Fruit fly (Drosophila melanogaster) whole organism, wandering third instar larva: ENCODE data around the gene osa.

Experiments used
- Abd-B ChIP-seq: fragments of >200 bp; optimal IDR thresholded peaks from 2 replicates; lab custom pipeline; 2017; ENCODE audit warnings: missing biosample characterization, missing genetic modification characterization
- CG9705 ChIP-seq: fragments of 200-800 bp; sonication (Bioruptor generic); optimal IDR thresholded peaks from 2 replicates; lab custom pipeline; 2018; ENCODE audit warnings: missing biosample characterization, mild to moderate bottlenecking, missing genetic modification characterization
- CrebA ChIP-seq: fragments of 200-800 bp; sonication (Bioruptor generic); optimal IDR thresholded peaks from 2 replicates; lab custom pipeline; 2016; ENCODE audit warnings: missing biosample characterization, mild to moderate bottlenecking, missing genetic modification characterization, borderline replicate concordance
- Dfd ChIP-seq: fragments of >200 bp; optimal IDR thresholded peaks from 2 replicates; lab custom pipeline; 2017; ENCODE audit warnings: missing biosample characterization, missing genetic modification characterization
- Hr83 ChIP-seq: fragments of 200-300 bp; sonication (Bioruptor generic); optimal IDR thresholded peaks from 2 replicates; lab custom pipeline; 2016; ENCODE audit warnings: missing biosample characterization, mild to moderate bottlenecking, missing genetic modification characterization, moderate library complexity; ENCODE audit not compliant: poor library complexity, severe bottlenecking
- Myc ChIP-seq: fragments of >200 bp; optimal IDR thresholded peaks from 2 replicates; lab custom pipeline; 2017
- Rel ChIP-seq, 2 experiments: fragments of 200-800 bp; sonication (Bioruptor generic) in 1 of 2; optimal IDR thresholded peaks; 2 replicates in 1 of 2; 3 replicates in 1 of 2; lab custom pipeline; 2016 to 2019; ENCODE audit warnings: mild to moderate bottlenecking in 2 of 2, missing biosample characterization in 2 of 2, missing genetic modification characterization in 2 of 2, moderate library complexity in 1 of 2
- Vsx2 ChIP-seq: fragments of 200-300, 225-300 bp; sonication (Bioruptor generic); optimal IDR thresholded peaks from 2 replicates; lab custom pipeline; 2018; ENCODE audit warnings: missing biosample characterization, missing genetic modification characterization; ENCODE audit not compliant: partially characterized antibody
- ey ChIP-seq: fragments of 200-800 bp; sonication (Bioruptor generic); optimal IDR thresholded peaks from 2 replicates; lab custom pipeline; 2016; ENCODE audit warnings: missing biosample characterization, missing genetic modification characterization
- fru ChIP-seq: fragments of 200-800 bp; sonication (Bioruptor generic); optimal IDR thresholded peaks from 3 replicates; lab custom pipeline; 2016; ENCODE audit warnings: missing biosample characterization, mild to moderate bottlenecking, missing genetic modification characterization
- h ChIP-seq: fragments of 200-800 bp; sonication (Bioruptor generic); optimal IDR thresholded peaks from 3 replicates; lab custom pipeline; 2016; ENCODE audit warnings: missing biosample characterization, mild to moderate bottlenecking, missing genetic modification characterization
- sage ChIP-seq: fragments of 200-800 bp; sonication (Bioruptor generic); optimal IDR thresholded peaks from 2 replicates; lab custom pipeline; 2016; ENCODE audit warnings: missing biosample characterization, mild to moderate bottlenecking, missing genetic modification characterization
- tai ChIP-seq: sonication (Bioruptor generic); optimal IDR thresholded peaks from 2 replicates; lab custom pipeline; 2016; ENCODE audit warnings: missing biosample characterization, missing genetic modification characterization
- usp ChIP-seq: fragments of >200 bp; optimal IDR thresholded peaks from 2 replicates; lab custom pipeline; 2017; ENCODE audit warnings: missing biosample characterization, missing genetic modification characterization

DNA sequence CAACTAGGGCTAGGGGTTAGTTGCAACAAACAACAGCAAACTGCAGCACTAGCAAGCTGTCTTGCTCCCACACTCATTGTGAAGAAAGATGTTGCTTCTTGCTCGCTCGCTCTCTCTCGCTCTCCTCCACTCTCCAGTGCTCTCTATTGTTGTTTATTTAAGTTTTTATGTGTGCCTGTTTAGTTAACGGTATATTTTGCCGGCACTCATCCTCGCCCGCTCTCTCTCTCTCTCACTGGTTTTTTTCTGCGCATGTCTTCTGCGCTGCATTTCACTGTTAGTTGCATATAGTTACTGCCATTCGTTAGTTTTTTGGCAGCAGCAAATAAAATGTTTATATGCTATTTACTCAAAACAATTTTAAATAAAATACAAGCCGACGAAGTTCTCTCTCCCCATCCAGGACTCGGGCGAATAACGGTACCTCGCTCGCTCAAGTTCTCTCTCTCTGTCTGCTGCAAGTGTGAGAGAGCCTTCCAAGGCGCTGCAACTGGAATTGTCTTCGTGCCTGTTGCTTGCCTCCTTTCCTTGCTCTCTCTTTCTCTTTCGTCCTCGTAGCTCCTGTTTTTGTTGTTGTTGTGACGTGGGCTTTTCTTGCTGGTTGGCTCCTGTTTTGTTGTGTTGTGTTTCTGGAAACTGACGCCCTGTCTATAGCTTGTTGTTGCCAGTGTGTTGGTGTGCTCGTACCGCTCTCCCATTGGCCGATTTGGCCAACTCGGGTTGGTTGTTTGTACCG is 51.9 kb downstream of the osa start:
- TF ChIP-seq Dfd (GFP tag; lab: Kevin White, UChicago) (no peak), Abd-B (no peak), CG9705 (GFP tag; lab: Kevin White, UChicago) (no peak), Rel (GFP tag; optimal IDR thresholded peaks at IDR 0.05; lab: Kevin White, UChicago) (no peak), Rel (tag; optimal IDR thresholded peaks at IDR 0.05; lab: Kevin White, UChicago) (no peak), Hr83 (GFP tag; lab: Kevin White, UChicago) (no peak), ey (no peak), usp (GFP tag; lab: Kevin White, UChicago) (no peak), tai (no peak), h (GFP tag; lab: Kevin White, UChicago) (no peak), Myc (lab: Kevin White, UChicago) (no peak), Vsx2 (GFP tag; lab: Kevin White, UChicago) (no peak), CrebA (GFP tag; lab: Kevin White, UChicago) (no peak), sage (GFP tag; lab: Kevin White, UChicago) (no peak), fru (GFP tag; lab: Kevin White, UChicago) (no peak)
